Fruit fly (Drosophila melanogaster): ENCODE results near the gene CG31373.

dm6 chr3R:10661098-10661497 is 48.1 kb downstream of the CG31373 start:
- TF ChIP-seq CG12605 (GFP tag; IDR thresholded peaks at IDR 0.05) (peak; percentile 10; the same call in 1 of the 2 replicates), CG15710 (tag; optimal IDR thresholded peaks at IDR 0.05) (peak; percentile 74), CG32121 (GFP tag; IDR thresholded peaks at IDR 0.05) (no peak), CG14655 (GFP tag; optimal IDR thresholded peaks at IDR 0.05) (peak; percentile 38), EcR (GFP tag; optimal IDR thresholded peaks at IDR 0.05) (no peak), CG10348 (GFP tag; IDR thresholded peaks at IDR 0.05) (no peak), CG34367 (tag; optimal IDR thresholded peaks at IDR 0.05) (peak; percentile 72), CG13204 (GFP tag; optimal IDR thresholded peaks at IDR 0.05) (no peak), Ets98B (GFP tag; IDR thresholded peaks at IDR 0.05) (no peak), CG4496 (GFP tag; IDR thresholded peaks at IDR 0.05) (peak; percentile 51; the same call in 1 of the 3 replicates), CG8301 (tag; optimal IDR thresholded peaks at IDR 0.05) (peak; percentile 11), CG17806 (tag; optimal IDR thresholded peaks at IDR 0.05) (peak; percentile 76)

Data from whole organism, pupa.